Worm (Caenorhabditis elegans): ENCODE results near the gene pqn-80.

pqn-80 gene

ce11 chrIII:12673382-12673970 lies 47.1 kb downstream of the pqn-80 start, which contains the start of the genes taf-7.2 and elpc-2:
taf-7.2 (minus strand) TSS chrIII:12673423.
elpc-2 (plus strand) TSS chrIII:12673677.
- TF ChIP-seq ztf-26 (tag; optimal IDR thresholded peaks at IDR 0.05) = no peak
- no peak for TF ChIP-seq F22D6.2 (tag; optimal IDR thresholded peaks at IDR 0.05)
- TF ChIP-seq snpc-1.3 (tag; optimal IDR thresholded peaks at IDR 0.05; ENCODE audit: insufficient read depth) = peak; percentile 8
- TF ChIP-seq C17E4.6 (GFP tag; IDR thresholded peaks at IDR 0.05) = no peak
- TF ChIP-seq rec-8 (tag; optimal IDR thresholded peaks at IDR 0.05) = peak in 1 of 2 experiments; percentile 8
- peak; percentile 51 for TF ChIP-seq mcd-1 (GFP tag; IDR thresholded peaks at IDR 0.05)

ce11 chrIII:12680266-12680665 lies 53.9 kb downstream of the pqn-80 start:
- no peak for TF ChIP-seq ZK185.1 (tag; optimal IDR thresholded peaks at IDR 0.05; ENCODE audit: poor library complexity, severe bottlenecking)
- no peak for TF ChIP-seq ceh-79 (tag; optimal IDR thresholded peaks at IDR 0.05)
- TF ChIP-seq Y79H2A.3 (GFP tag; conservative IDR thresholded peaks at IDR 0.05) = no peak
- TF ChIP-seq ceh-91 (GFP tag; IDR thresholded peaks at IDR 0.05) = no peak
- TF ChIP-seq bed-1 (GFP tag; IDR thresholded peaks at IDR 0.05) = no peak
- TF ChIP-seq rpc-1 (optimal IDR thresholded peaks at IDR 0.05) = no peak
- no peak for TF ChIP-seq rpc-1 (tag; optimal IDR thresholded peaks at IDR 0.05)
- TF ChIP-seq lin-26 (GFP tag; IDR thresholded peaks at IDR 0.05) = no peak
- TF ChIP-seq Y95B8A.8 (GFP tag; IDR thresholded peaks at IDR 0.05) = no peak
- TF ChIP-seq madf-3 (GFP tag; IDR thresholded peaks at IDR 0.05) = no peak
- no peak for TF ChIP-seq lag-1 (GFP tag; IDR thresholded peaks at IDR 0.05)
- TF ChIP-seq aptf-2 (GFP tag; conservative IDR thresholded peaks at IDR 0.05) = no peak
- TF ChIP-seq snpc-3.4 (tag; optimal IDR thresholded peaks at IDR 0.05) = no peak
- no peak for TF ChIP-seq ztf-3 (GFP tag; optimal IDR thresholded peaks at IDR 0.05)
- no peak for TF ChIP-seq F33H1.4 (GFP tag; IDR thresholded peaks at IDR 0.05)
- no peak for TF ChIP-seq mel-28 (tag; optimal IDR thresholded peaks at IDR 0.05; ENCODE audit: borderline replicate concordance)
- TF ChIP-seq nfya-1 (tag; optimal IDR thresholded peaks at IDR 0.05; ENCODE audit: borderline replicate concordance, insufficient read depth) = no peak

DNA sequence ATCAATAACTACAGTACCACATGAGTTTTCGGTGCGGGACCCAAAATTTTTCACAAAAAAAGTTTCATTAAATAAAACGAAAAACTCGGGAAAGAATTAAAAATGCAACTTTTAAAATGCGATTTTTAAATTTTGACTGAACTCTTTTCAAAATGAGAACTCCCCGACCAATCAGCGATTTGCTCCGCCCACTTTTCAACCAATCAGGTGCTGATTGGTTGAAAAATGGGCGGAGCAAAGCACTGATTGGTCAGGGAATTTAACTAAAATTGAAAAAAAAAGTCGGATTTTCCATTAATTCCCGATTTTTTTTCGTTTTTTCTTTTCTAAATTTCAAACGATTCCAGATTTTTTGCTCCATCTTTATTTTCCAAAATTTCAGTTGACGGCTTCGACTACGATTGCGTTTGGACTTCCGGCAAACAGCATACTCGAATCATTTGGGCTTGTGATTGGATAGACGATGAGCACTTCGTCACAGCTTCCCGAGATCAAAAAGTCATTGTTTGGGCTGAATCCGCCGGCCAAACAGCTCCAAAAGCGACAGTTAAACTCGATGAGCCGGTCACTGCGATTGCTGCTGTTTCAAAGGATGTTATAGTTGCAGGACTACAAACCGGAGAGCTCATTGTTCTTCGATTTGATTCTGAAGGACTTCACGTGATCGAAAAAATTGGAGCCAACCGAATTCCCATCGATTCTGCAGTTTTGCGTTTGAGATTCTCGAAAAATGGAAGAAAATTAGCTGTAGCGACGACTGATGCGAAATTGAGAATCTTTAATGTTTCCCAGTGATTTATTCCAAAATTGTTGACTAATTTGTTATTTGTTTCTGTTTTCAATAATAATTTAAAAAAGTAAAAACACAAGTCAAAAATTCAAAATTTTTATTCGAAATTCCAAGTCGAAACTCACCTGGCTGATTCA lies 59.3 kb downstream of the pqn-80 start:
- TF ChIP-seq madf-6 (GFP tag; IDR thresholded peaks at IDR 0.05) (peak; percentile 30; the same call in 1 of the 2 replicates), egl-18 (GFP tag; IDR thresholded peaks at IDR 0.05) (0 out of 2 replicates have a peak, but pooled peaks have one; percentile 21), nfya-2 (GFP tag; IDR thresholded peaks at IDR 0.05) (0 out of 2 replicates have a peak, but pooled peaks have one; percentile 70), K12H6.12 (tag; optimal IDR thresholded peaks at IDR 0.05) (peak; percentile 4), pbrm-1 (GFP tag; IDR thresholded peaks at IDR 0.05) (no peak), snpc-3.4 (tag; optimal IDR thresholded peaks at IDR 0.05) (no peak), repo-1 (tag; optimal IDR thresholded peaks at IDR 0.05) (peak; percentile 15), fkh-3 (tag; optimal IDR thresholded peaks at IDR 0.05) (peak; percentile 22), hrde-1 (tag; optimal IDR thresholded peaks at IDR 0.05; ENCODE audit: borderline replicate concordance) (peak; percentile 61), cebp-2 (GFP tag; IDR thresholded peaks at IDR 0.05) (0 out of 2 replicates have a peak, but pooled peaks have one; percentile 14), snpc-1.1 (tag; optimal IDR thresholded peaks at IDR 0.05; ENCODE audit: insufficient read depth) (peak; percentile 22), nhr-27 (tag; optimal IDR thresholded peaks at IDR 0.05) (peak; percentile 26), him-1 (tag; optimal IDR thresholded peaks at IDR 0.05) (peak; percentile 15), ztf-25 (GFP tag; IDR thresholded peaks at IDR 0.05) (0 out of 2 replicates have a peak, but pooled peaks have one; percentile 4), F37B4.10 (GFP tag; IDR thresholded peaks at IDR 0.05) (0 out of 2 replicates have a peak, but pooled peaks have one; percentile 32), hlh-26 (GFP tag; conservative IDR thresholded peaks at IDR 0.05) (no peak), nfyb-1 (GFP tag; IDR thresholded peaks at IDR 0.05) (peak; percentile 40; the same call in 1 of the 2 replicates), ama-1 (optimal IDR thresholded peaks at IDR 0.05) (peak; percentile 18), ama-1 (GFP tag; optimal IDR thresholded peaks at IDR 0.05) (no peak), dpff-1 (tag; optimal IDR thresholded peaks at IDR 0.05) (no peak)

All from whole organism, young adult.